Fruit fly (Drosophila melanogaster) whole organism: ENCODE results near the gene CG7017.

Experiments
- CG8478 ChIP-seq: fragments of >200 bp; optimal IDR thresholded peaks from 2 replicates; lab custom pipeline; 2018; ENCODE audit warnings: inconsistent platforms
- Dll ChIP-seq: fragments of >200 bp; optimal IDR thresholded peaks from 2 replicates; lab custom pipeline; 2017
- EcR ChIP-seq, 2 experiments: fragments of >200 bp; optimal IDR thresholded peaks; 2 replicates each; lab custom pipeline; 2017; ENCODE audit warnings: missing biosample characterization in 2 of 2, missing genetic modification characterization in 2 of 2, missing genetic modification reagents in 2 of 2
- psq ChIP-seq: fragments of >200 bp; optimal IDR thresholded peaks from 2 replicates; lab custom pipeline; 2017

DNA sequence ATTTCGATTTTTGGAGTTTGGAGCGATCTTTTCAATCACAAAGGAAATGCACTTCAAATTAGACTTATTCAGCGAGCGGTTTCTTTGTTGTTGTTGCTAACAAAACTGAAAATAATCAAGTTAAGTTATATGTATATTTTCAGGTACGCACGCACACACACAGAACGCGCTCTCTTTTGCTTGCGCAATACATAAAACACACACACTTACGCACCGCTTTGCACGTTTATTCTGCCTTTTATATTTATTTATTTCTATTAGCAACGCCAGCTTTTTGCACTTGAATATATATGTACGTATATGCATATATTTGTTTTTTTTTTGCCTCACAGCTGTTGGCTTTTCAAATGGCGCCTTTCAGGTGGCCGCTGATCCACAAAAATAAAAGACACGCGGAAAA is 14.2 kb downstream of the CG7017 start:
- TF ChIP-seq CG8478 (no peak), EcR (GFP tag; optimal IDR thresholded peaks at IDR 0.05; lab: Kevin White, UChicago) (no peak), Dll (lab: Kevin White, UChicago) (no peak), psq (lab: Kevin White, UChicago) (no peak)
